Fruit fly (Drosophila melanogaster) whole organism, prepupa: ENCODE measurements around the gene EMC10.

Source experiments
- CG10669 ChIP-seq: fragments of 200-800 bp; sonication (Bioruptor generic); optimal IDR thresholded peaks from 3 replicates; lab custom pipeline; 2018; ENCODE audit warnings: missing biosample characterization, mild to moderate bottlenecking, missing genetic modification characterization, moderate library complexity
- CG16779 ChIP-seq: fragments of 200-800 bp; sonication (Bioruptor generic); optimal IDR thresholded peaks from 3 replicates; lab custom pipeline; 2017; ENCODE audit warnings: missing biosample characterization, mild to moderate bottlenecking, missing genetic modification characterization
- CG34406 ChIP-seq: fragments of 200-800 bp; sonication (Bioruptor generic); optimal IDR thresholded peaks from 3 replicates; lab custom pipeline; 2016; ENCODE audit warnings: missing biosample characterization, missing genetic modification characterization
- CG7368 ChIP-seq: fragments of 200-800 bp; sonication (Bioruptor generic); optimal IDR thresholded peaks from 3 replicates; lab custom pipeline; 2016; ENCODE audit warnings: missing biosample characterization, missing genetic modification characterization
- Ets21C ChIP-seq: fragments of 200-800 bp; sonication (Bioruptor generic); optimal IDR thresholded peaks from 3 replicates; lab custom pipeline; 2016; ENCODE audit warnings: missing biosample characterization, missing genetic modification characterization
- Met ChIP-seq: fragments of 200-800 bp; sonication (Bioruptor generic); optimal IDR thresholded peaks from 3 replicates; lab custom pipeline; 2016; ENCODE audit warnings: missing biosample characterization, missing genetic modification characterization
- acj6 ChIP-seq: fragments of 200-800 bp; sonication (Bioruptor generic); optimal IDR thresholded peaks from 3 replicates; lab custom pipeline; 2016; ENCODE audit warnings: missing biosample characterization, missing genetic modification characterization
- fkh ChIP-seq: fragments of 200-800 bp; sonication (Bioruptor generic); optimal IDR thresholded peaks from 3 replicates; lab custom pipeline; 2017; ENCODE audit warnings: missing biosample characterization, mild to moderate bottlenecking, missing genetic modification characterization, moderate library complexity
- topi ChIP-seq: fragments of 200-800 bp; sonication (Bioruptor generic); optimal IDR thresholded peaks from 3 replicates; lab custom pipeline; 2016; ENCODE audit warnings: missing biosample characterization, missing genetic modification characterization

dm6 chr3L:21533270-21533948 is 40.5 kb upstream of the EMC10 start, which contains the start of gene Mkrn1:
- TF ChIP-seq CG7368 (GFP tag; lab: Kevin White, UChicago) = no peak
- no peak for TF ChIP-seq topi
- no peak for TF ChIP-seq acj6
- no peak for TF ChIP-seq CG16779
- no peak for TF ChIP-seq CG10669 (GFP tag; lab: Kevin White, UChicago)
- TF ChIP-seq Met (GFP tag; lab: Kevin White, UChicago) = no peak
- no peak for TF ChIP-seq fkh (GFP tag; lab: Kevin White, UChicago)
- no peak for TF ChIP-seq CG34406 (GFP tag; lab: Kevin White, UChicago)
- TF ChIP-seq Ets21C (GFP tag; lab: Kevin White, UChicago) = no peak
